Fruit fly (Drosophila melanogaster): Measurements from ENCODE around the gene eIF3g1.
A peak's percentile ranks its signal among the peaks of the same experiment; 100 is the strongest.

eIF3g1 gene

DNA sequence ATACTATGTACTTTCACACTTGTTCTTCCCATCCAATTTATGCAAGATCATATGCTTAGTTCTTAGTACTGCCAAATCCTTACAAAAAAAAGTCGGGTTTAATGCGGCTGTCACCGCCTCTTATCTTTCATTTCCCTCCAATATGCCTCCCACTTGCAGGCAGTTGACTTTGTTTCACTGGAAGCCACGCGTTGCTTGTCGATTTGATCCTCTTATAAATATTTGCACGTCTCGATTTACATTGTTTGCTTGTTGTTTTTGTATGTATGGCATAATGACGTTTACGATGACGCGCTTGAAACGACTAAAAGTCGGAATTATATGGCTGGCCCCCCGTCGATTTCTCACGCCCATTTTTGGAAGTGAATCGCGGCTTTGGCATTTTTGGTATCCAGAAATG lies 38.8 kb upstream of the eIF3g1 start:
- TF ChIP-seq h (GFP tag; optimal IDR thresholded peaks at IDR 0.05) = peak; percentile 43
- no peak for TF ChIP-seq CrebA (GFP tag; optimal IDR thresholded peaks at IDR 0.05; ENCODE audit: borderline replicate concordance)

- TF ChIP-seq h (GFP tag; optimal IDR thresholded peaks at IDR 0.05) (peak; percentile 65), OdsH (GFP tag; optimal IDR thresholded peaks at IDR 0.05) (no peak), dmrt93B (GFP tag; optimal IDR thresholded peaks at IDR 0.05) (peak; percentile 62), ey (GFP tag; optimal IDR thresholded peaks at IDR 0.05) (peak; percentile 67), rgr (GFP tag; optimal IDR thresholded peaks at IDR 0.05) (peak; percentile 68), dsf (GFP tag; optimal IDR thresholded peaks at IDR 0.05; ENCODE audit: borderline replicate concordance) (peak; percentile 7), CrebA (GFP tag; optimal IDR thresholded peaks at IDR 0.05; ENCODE audit: borderline replicate concordance) (no peak), Hnf4 (GFP tag; optimal IDR thresholded peaks at IDR 0.05) (peak; percentile 44), HLH106 (tag; optimal IDR thresholded peaks at IDR 0.05) (peak; percentile 82), sv (GFP tag; optimal IDR thresholded peaks at IDR 0.05) (no peak), foxo (GFP tag; optimal IDR thresholded peaks at IDR 0.05) (peak in 1 of 2 experiments; percentile 25), dl (GFP tag; optimal IDR thresholded peaks at IDR 0.05; ENCODE audit: insufficient read depth in 1 of 2, partially characterized antibody in 2 of 2) (no peak), Rel (GFP tag; optimal IDR thresholded peaks at IDR 0.05) (no peak), Rel (tag; optimal IDR thresholded peaks at IDR 0.05) (peak; percentile 83), Mio (GFP tag; optimal IDR thresholded peaks at IDR 0.05) (no peak), Dfd (GFP tag; optimal IDR thresholded peaks at IDR 0.05) (peak; percentile 9), CG32264 (GFP tag; optimal IDR thresholded peaks at IDR 0.05) (peak; percentile 44), psq (GFP tag; optimal IDR thresholded peaks at IDR 0.05) (peak; percentile 28), Vsx2 (GFP tag; optimal IDR thresholded peaks at IDR 0.05; ENCODE audit: partially characterized antibody) (no peak), Sp1 (GFP tag; optimal IDR thresholded peaks at IDR 0.05) (peak; percentile 74), CG9705 (GFP tag; optimal IDR thresholded peaks at IDR 0.05) (peak; percentile 64), br (GFP tag; optimal IDR thresholded peaks at IDR 0.05) (peak; percentile 78), fru (GFP tag; optimal IDR thresholded peaks at IDR 0.05) (peak; percentile 58)
Observed at dm6 chrX:2647950-2648613, 37.9 kb upstream of the eIF3g1 start.

DNA sequence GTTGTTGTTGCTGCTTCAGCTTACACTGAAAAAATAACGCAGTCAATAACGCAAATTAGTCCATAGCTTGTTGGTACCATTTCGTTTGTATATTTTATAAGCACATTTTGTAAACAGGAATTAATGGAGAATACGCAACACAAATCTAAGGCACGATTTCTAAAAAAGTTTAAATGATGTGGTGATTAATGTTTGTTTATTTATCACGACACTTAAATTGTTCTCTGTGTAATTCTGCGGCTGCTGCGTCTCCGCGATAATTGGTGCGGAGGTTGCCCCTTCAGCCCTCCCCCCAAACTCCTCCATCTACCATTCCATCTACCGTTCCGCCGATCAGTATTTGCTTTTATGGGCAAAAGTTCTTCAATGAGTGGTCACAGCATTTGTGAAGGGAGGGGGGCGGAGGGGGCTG lies 37.3 kb upstream of the eIF3g1 start:
- TF ChIP-seq sage (GFP tag; optimal IDR thresholded peaks at IDR 0.05) = peak; percentile 74
- TF ChIP-seq OdsH (GFP tag; optimal IDR thresholded peaks at IDR 0.05) = peak; percentile 83
- TF ChIP-seq dl (GFP tag; optimal IDR thresholded peaks at IDR 0.05; ENCODE audit: insufficient read depth in 1 of 2, partially characterized antibody in 2 of 2) = no peak
- TF ChIP-seq ey (GFP tag; optimal IDR thresholded peaks at IDR 0.05) = peak; percentile 87
- TF ChIP-seq Hnf4 (GFP tag; optimal IDR thresholded peaks at IDR 0.05) = peak; percentile 83
- no peak for TF ChIP-seq jim (GFP tag; optimal IDR thresholded peaks at IDR 0.05)
- no peak for TF ChIP-seq N (GFP tag; optimal IDR thresholded peaks at IDR 0.05)
- TF ChIP-seq Dfd (GFP tag; optimal IDR thresholded peaks at IDR 0.05) = no peak
- TF ChIP-seq Hr78 (GFP tag; optimal IDR thresholded peaks at IDR 0.05) = no peak
- TF ChIP-seq sv (GFP tag; optimal IDR thresholded peaks at IDR 0.05) = peak; percentile 45
- peak; percentile 2 for TF ChIP-seq Rel (GFP tag; optimal IDR thresholded peaks at IDR 0.05)
- TF ChIP-seq Rel (tag; optimal IDR thresholded peaks at IDR 0.05) = no peak
- TF ChIP-seq fru (GFP tag; optimal IDR thresholded peaks at IDR 0.05) = peak; percentile 91
- TF ChIP-seq HLH106 (tag; optimal IDR thresholded peaks at IDR 0.05) = peak; percentile 87
- peak; percentile 41 to 90 for TF ChIP-seq foxo (GFP tag; optimal IDR thresholded peaks at IDR 0.05)
- no peak for TF ChIP-seq Abd-B (GFP tag; optimal IDR thresholded peaks at IDR 0.05)
- TF ChIP-seq br (GFP tag; optimal IDR thresholded peaks at IDR 0.05) = peak; percentile 83
- TF ChIP-seq Vsx2 (GFP tag; optimal IDR thresholded peaks at IDR 0.05; ENCODE audit: partially characterized antibody) = no peak
- TF ChIP-seq Sp1 (GFP tag; optimal IDR thresholded peaks at IDR 0.05) = peak; percentile 83
- TF ChIP-seq Dif (GFP tag; optimal IDR thresholded peaks at IDR 0.05; ENCODE audit: partially characterized antibody) = no peak
- no peak for TF ChIP-seq dsf (GFP tag; optimal IDR thresholded peaks at IDR 0.05; ENCODE audit: borderline replicate concordance)
- peak; percentile 61 for TF ChIP-seq brk (GFP tag; optimal IDR thresholded peaks at IDR 0.05)
- TF ChIP-seq dmrt93B (GFP tag; optimal IDR thresholded peaks at IDR 0.05) = peak; percentile 75
- peak; percentile 84 for TF ChIP-seq rgr (GFP tag; optimal IDR thresholded peaks at IDR 0.05)
- TF ChIP-seq usp (GFP tag; optimal IDR thresholded peaks at IDR 0.05) = no peak
- peak; percentile 76 for TF ChIP-seq CG9705 (GFP tag; optimal IDR thresholded peaks at IDR 0.05)
- peak; percentile 87 for TF ChIP-seq h (GFP tag; optimal IDR thresholded peaks at IDR 0.05)
- no peak for TF ChIP-seq Mio (GFP tag; optimal IDR thresholded peaks at IDR 0.05)
- no peak for TF ChIP-seq pan (optimal IDR thresholded peaks at IDR 0.05)
- TF ChIP-seq woc (GFP tag; optimal IDR thresholded peaks at IDR 0.05) = peak; percentile 88
- TF ChIP-seq lola (GFP tag; optimal IDR thresholded peaks at IDR 0.05) = no peak
- TF ChIP-seq CrebA (GFP tag; optimal IDR thresholded peaks at IDR 0.05; ENCODE audit: borderline replicate concordance) = peak; percentile 6
- TF ChIP-seq Myc (optimal IDR thresholded peaks at IDR 0.05) = no peak
- no peak for TF ChIP-seq GATAd (GFP tag; optimal IDR thresholded peaks at IDR 0.05)
- TF ChIP-seq psq (GFP tag; optimal IDR thresholded peaks at IDR 0.05) = peak; percentile 76
- no peak for TF ChIP-seq Hr83 (GFP tag; optimal IDR thresholded peaks at IDR 0.05; ENCODE audit: poor library complexity, severe bottlenecking)
- TF ChIP-seq Jra (GFP tag; optimal IDR thresholded peaks at IDR 0.05) = peak; percentile 53
- peak; percentile 78 for TF ChIP-seq CG32264 (GFP tag; optimal IDR thresholded peaks at IDR 0.05)
- TF ChIP-seq tai (GFP tag; optimal IDR thresholded peaks at IDR 0.05) = peak; percentile 58

Measured in whole organism, wandering third instar larva.